Worm (Caenorhabditis elegans) whole organism, L3 larva: ENCODE data around the gene yars-2.

Experiments used
- daf-12 ChIP-seq: fragments of 150-350 bp; optimal IDR thresholded peaks from 2 replicates; lab custom pipeline; 2014; ENCODE audit warnings: missing biosample characterization, missing genetic modification reagents, missing genetic modification characterization
- egl-27 ChIP-seq: sonication (generic microtip); optimal IDR thresholded peaks from 4 replicates; lab custom pipeline; 2017; ENCODE audit warnings: missing biosample characterization, missing genetic modification reagents, missing genetic modification characterization
- elt-1 ChIP-seq: fragments of 150-350 bp; optimal IDR thresholded peaks from 2 replicates; lab custom pipeline; 2014; ENCODE audit warnings: missing biosample characterization, missing genetic modification characterization
- elt-3 ChIP-seq, 3 experiments: fragments of 150-350 bp in 1 of 3; sonication (generic microtip) in 2 of 3; optimal IDR thresholded peaks; 2 replicates in 2 of 3; 4 replicates in 1 of 3; lab custom pipeline; 2014 to 2017; ENCODE audit warnings: missing biosample characterization in 3 of 3, missing genetic modification characterization in 3 of 3
- fkh-2 ChIP-seq: fragments of 150-350 bp; optimal IDR thresholded peaks from 2 replicates; lab custom pipeline; 2014; ENCODE audit warnings: missing biosample characterization, missing genetic modification reagents, missing genetic modification characterization
- lin-39 ChIP-seq: fragments of 150-350 bp; optimal IDR thresholded peaks from 2 replicates; lab custom pipeline; 2018; ENCODE audit warnings: missing biosample characterization, missing genetic modification reagents, missing genetic modification characterization
- nhr-23 ChIP-seq: fragments of 150-350 bp; optimal IDR thresholded peaks from 2 replicates; lab custom pipeline; 2014; ENCODE audit warnings: missing biosample characterization, missing genetic modification reagents, missing genetic modification characterization
- nhr-28 ChIP-seq: fragments of 150-350 bp; optimal IDR thresholded peaks from 2 replicates; lab custom pipeline; 2014; ENCODE audit warnings: missing biosample characterization, missing genetic modification characterization
- nhr-77 ChIP-seq: fragments of 150-350 bp; optimal IDR thresholded peaks from 2 replicates; lab custom pipeline; 2014; ENCODE audit warnings: missing biosample characterization, missing genetic modification characterization
- pha-4 ChIP-seq: fragments of 150-350 bp; optimal IDR thresholded peaks from 2 replicates; lab custom pipeline; 2014; ENCODE audit warnings: missing biosample characterization, missing genetic modification reagents, missing genetic modification characterization
- tbx-2 ChIP-seq: sonication (generic microtip); optimal IDR thresholded peaks from 2 replicates; lab custom pipeline; 2016; ENCODE audit warnings: mild to moderate bottlenecking, missing genetic modification characterization, missing compliant biosample characterization
- unc-39 ChIP-seq: sonication (generic microtip); optimal IDR thresholded peaks from 4 replicates; lab custom pipeline; 2017; ENCODE audit warnings: missing biosample characterization, missing genetic modification characterization
- unc-62 ChIP-seq: fragments of 150-350 bp; sonication (generic microtip); optimal IDR thresholded peaks from 4 replicates; lab custom pipeline; 2014; ENCODE audit warnings: missing biosample characterization, missing genetic modification reagents, missing genetic modification characterization
- ztf-4 ChIP-seq: fragments of 150-350 bp; optimal IDR thresholded peaks from 2 replicates; lab custom pipeline; 2014; ENCODE audit warnings: missing biosample characterization, missing genetic modification characterization

DNA sequence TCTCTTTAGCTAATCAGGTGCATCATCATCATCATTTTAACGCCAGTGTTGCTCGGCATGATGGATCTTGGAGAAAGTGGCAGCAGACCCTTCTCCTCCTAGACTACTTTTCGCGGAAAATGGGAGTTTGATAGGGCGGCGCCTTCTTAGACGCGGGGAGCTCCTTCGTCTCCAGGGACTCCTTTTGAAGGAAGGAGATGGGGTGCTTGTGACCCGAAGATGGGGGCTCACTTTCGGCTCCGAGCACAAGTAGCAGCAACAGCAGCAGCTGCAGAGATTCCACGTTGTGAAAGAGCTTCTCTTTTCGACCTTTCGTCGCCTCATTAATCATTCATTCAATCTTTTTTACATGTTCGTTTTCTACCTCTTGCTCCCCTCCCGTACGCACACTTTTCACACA lies 45.0 kb downstream of the yars-2 start:
- TF ChIP-seq unc-62 (GFP tag; lab: Kevin White, UChicago) (no peak), daf-12 (no peak), unc-39 (tag; lab: Kevin White, UChicago) (no peak), nhr-28 (tag; lab: Kevin White, UChicago) (no peak), ztf-4 (no peak), pha-4 (tag; lab: Kevin White, UChicago) (no peak), nhr-77 (tag; lab: Kevin White, UChicago) (no peak), fkh-2 (tag; lab: Kevin White, UChicago) (no peak), elt-3 (tag; optimal IDR thresholded peaks at IDR 0.05; lab: Kevin White, UChicago) (no peak), nhr-23 (tag; lab: Kevin White, UChicago) (no peak), elt-1 (tag; lab: Kevin White, UChicago) (peak; percentile 40), tbx-2 (tag; lab: Kevin White, UChicago) (no peak), lin-39 (tag; lab: Kevin White, UChicago) (peak; percentile 63), egl-27 (no peak)
